Worm (Caenorhabditis elegans): ENCODE measurements around the gene gcn-2.
"Not testable (repeated sequence)": the region's sequence is repeated elsewhere in the genome, so short reads cannot be mapped to it uniquely, and the experiment has no call there.

ce11 chrII:13080607-13081006 is 3.4 kb upstream of the gcn-2 start, which contains the start of gene Y81G3A.2:
- not testable (repeated sequence) for TF ChIP-seq unc-39 (tag; optimal IDR thresholded peaks at IDR 0.05); ceh-82 (tag; optimal IDR thresholded peaks at IDR 0.05); elt-3 (tag; optimal IDR thresholded peaks at IDR 0.05); unc-55 (GFP tag; optimal IDR thresholded peaks at IDR 0.05); ama-1 (optimal IDR thresholded peaks at IDR 0.05); zag-1 (tag; optimal IDR thresholded peaks at IDR 0.05); ztf-1 (GFP tag; conservative IDR thresholded peaks at IDR 0.05); lsy-2 (tag; optimal IDR thresholded peaks at IDR 0.05); ceh-16 (tag; optimal IDR thresholded peaks at IDR 0.05); aly-2 (tag; optimal IDR thresholded peaks at IDR 0.05)

Measured in whole organism, L2 larva.